Fruit fly (Drosophila melanogaster) S2 (cell line): ENCODE measurements around the gene CG44215.

ENCODE experiments used
- CG8478 ChIP-seq: fragments of >200 bp; optimal IDR thresholded peaks from 2 replicates; lab custom pipeline; 2018
- CTCF ChIP-seq, 2 experiments: fragments of >200 bp; optimal IDR thresholded peaks; 2 replicates each; lab custom pipeline; 2018

CG44215 gene

DNA sequence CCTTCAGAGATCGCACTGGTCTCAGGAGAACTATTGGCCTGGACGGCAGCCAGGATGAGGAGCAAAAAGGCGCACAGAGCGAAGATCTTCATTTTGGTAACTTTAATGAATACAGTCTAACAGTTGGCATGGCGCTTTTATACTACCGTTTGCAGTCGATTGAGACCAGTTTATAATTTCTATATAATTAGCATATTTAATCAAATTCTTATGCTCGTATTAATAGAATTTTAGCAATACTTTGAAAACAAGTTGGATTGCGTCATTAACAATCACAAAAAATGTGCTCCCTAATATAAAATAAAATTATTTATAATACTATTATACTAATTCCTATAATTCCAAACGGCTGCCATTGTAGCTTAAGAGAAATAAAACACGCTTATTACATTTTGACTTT, at the start of gene CG44215:
CG44215 (minus strand) TSS at position 101 of the 400 bp plus-strand sequence.
- TF ChIP-seq CTCF (optimal IDR thresholded peaks at IDR 0.05; lab: Kevin White, UChicago): no peak
- no peak for TF ChIP-seq CG8478 (lab: Kevin White, UChicago)

DNA sequence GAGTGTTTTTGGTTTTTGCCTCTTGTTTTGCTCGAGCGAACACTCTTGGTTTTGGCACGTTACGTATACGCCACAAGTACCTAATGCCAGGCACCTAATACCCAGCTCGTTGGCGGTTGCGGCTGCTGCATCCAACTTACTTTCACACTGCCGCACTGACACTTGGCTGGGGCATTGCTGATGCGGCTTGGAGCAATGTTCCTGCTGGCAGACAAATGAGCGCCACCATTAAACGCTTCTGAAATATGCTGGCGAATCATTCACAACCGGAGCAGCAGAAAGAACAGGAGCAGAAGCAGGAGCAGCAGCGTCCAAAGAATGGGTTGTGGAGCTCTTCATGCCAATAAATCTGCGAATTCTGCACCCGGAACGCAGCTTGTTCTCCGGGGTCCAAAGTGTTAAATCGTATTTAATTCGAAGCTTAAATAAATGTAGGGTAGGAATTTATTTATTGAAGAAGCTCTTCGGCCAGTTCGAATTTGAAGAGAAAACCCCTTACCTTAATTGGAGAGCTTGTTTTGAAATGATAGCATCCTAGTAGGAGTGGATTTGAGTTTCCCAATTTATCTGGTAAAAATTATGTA, 8.0 kb upstream of the CG44215 start, which contains the start of gene CG3199:
CG3199 (plus strand) TSS at position 534 of the 584 bp plus-strand sequence.
- TF ChIP-seq CTCF (optimal IDR thresholded peaks at IDR 0.05; lab: Kevin White, UChicago) (no peak), CG8478 (lab: Kevin White, UChicago) (no peak)

DNA sequence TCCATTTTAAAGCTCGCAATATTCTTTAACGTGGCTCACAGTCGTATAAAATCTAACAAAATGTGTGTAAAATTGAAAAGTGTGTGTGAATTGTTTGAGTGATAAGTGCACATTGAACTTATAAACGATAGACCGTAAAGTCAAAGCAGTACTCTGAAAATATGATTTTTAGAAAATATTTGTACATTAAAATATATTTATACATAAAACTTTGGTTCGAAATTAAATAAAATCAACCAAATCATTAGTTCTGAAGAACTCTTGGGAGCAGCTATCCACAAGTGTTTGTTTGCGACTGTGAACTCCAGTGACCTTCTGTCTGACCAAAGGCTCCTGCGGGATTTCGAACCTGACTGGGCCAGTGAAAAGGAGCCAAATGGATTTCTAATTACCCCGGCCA, 5.9 kb upstream of the CG44215 start, which contains the start of gene CG31327:
CG31327 (minus strand) TSS at position 101 of the 400 bp plus-strand sequence.
- TF ChIP-seq CG8478 (lab: Kevin White, UChicago): no peak

- TF ChIP-seq CTCF (optimal IDR thresholded peaks at IDR 0.05; lab: Kevin White, UChicago) (no peak), CG8478 (lab: Kevin White, UChicago) (no peak)
These were observed 3.1 kb upstream of the CG44215 start, which contains the start of gene CG31533 for dm6 chr3R:14157331-14157730. Gene CG31533, minus strand, starts transcription at chr3R:14157431.

DNA sequence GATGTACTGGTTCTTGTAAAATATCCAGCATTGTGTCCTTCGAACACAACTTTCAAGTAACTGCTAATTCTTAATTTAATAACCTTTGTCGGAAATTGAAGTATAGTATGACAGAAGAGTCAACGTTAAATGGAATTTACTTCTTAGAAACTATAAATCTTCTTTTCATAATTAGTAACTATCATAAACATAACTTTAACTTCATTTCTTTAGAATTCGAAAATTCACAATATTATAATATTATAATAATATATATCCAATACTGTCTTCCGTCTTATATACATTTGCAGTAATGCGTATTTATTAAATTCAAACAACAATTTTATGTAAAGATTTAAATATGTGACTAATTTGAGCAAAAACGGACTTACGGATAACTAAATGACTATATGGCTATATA, 512 bp downstream of the CG44215 start, which contains the start of gene Recs1:
Recs1 (minus strand) TSS at position 101 of the 400 bp plus-strand sequence.
- TF ChIP-seq CTCF (optimal IDR thresholded peaks at IDR 0.05; lab: Kevin White, UChicago) (no peak), CG8478 (lab: Kevin White, UChicago) (no peak)

DNA sequence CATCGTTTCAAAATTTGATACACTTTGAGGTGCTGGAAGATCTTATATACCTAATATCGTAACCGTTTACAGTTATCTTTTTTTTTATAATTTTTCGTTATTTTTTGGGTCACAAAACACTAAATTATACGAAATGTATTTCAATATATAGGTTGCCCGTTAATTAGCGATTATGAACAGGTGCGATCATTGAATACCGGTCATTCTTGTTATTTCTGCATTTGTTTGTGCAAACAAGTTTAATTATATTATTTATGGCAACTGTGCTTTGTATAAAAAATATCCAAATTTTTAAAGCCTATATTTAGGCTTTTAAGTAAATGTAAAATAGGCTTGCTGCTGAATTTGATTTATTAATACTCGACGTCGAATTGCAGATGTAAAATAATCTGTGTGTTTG, 1.7 kb downstream of the CG44215 start, which contains the start of gene CG42500:
CG42500 (minus strand) TSS at position 101 of the 400 bp plus-strand sequence.
- TF ChIP-seq CG8478 (lab: Kevin White, UChicago): no peak
- no peak for TF ChIP-seq CTCF (optimal IDR thresholded peaks at IDR 0.05; lab: Kevin White, UChicago)

DNA sequence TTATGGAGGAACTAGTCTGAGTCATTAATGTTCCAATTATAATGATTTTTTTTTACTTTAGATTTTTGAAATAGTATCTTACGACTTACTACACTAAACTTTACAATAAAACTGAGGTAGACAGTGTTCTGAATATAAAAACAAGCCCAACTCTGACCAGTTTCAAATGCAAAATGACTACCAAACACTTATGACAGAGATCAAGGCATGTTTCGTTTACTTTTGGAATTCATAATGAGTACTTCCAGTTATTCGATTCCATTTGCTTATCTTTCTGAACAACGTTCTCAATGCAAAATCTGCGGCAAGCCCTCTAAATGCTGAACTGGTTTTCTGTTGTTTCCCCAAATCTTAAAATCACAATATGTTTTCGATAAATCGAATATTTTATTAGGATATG, 2.4 kb downstream of the CG44215 start, which contains the start of gene CG14355:
CG14355 (minus strand) TSS at position 101 of the 400 bp plus-strand sequence.
- TF ChIP-seq CG8478 (lab: Kevin White, UChicago): no peak
- TF ChIP-seq CTCF (optimal IDR thresholded peaks at IDR 0.05; lab: Kevin White, UChicago): no peak

- TF ChIP-seq CG8478 (lab: Kevin White, UChicago) (no peak), CTCF (optimal IDR thresholded peaks at IDR 0.05; lab: Kevin White, UChicago) (no peak)
These were observed 13.3 kb downstream of the CG44215 start for dm6 chr3R:14140912-14141311.

- no peak for TF ChIP-seq CG8478 (lab: Kevin White, UChicago)
- TF ChIP-seq CTCF (optimal IDR thresholded peaks at IDR 0.05; lab: Kevin White, UChicago): no peak
These were observed 22.3 kb downstream of the CG44215 start, which contains the start of gene CG14356 for dm6 chr3R:14131972-14132371. Gene CG14356, minus strand, starts transcription at chr3R:14132072.

DNA sequence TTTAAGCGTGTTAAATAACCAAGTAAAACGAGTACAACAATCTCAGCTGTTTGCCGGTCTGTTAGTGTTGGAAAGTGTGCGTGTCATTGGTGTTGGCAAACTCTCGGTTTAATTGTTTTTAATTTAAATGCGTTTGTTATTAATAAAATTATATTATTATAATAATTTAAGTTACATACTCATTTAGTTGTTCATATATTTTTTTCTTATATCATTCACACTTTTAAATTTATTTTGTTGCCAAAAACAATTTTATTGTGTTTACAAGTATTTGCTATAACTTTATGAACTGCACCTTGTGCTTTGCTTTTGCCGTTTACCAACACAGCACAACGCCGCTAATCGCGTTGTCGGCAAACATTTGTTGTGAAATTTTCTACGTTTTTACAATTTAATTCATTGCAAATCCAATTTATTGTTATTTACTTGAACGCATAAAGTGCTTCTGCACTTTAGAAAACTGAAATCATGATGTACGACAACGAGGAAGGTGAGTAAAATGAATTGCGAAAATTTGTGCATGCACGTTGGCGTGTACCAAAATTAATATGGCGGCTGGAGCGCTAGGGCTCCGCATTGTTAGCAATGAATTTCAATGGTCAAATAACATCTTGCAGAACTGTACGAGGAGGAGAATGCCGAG, 28.6 kb downstream of the CG44215 start, which contains the start of the genes 140up and Polr2B:
140up (minus strand) TSS at position 70 of the 643 bp plus-strand sequence.
Polr2B (plus strand) TSS at position 313 of the 643 bp plus-strand sequence.
- TF ChIP-seq CTCF (optimal IDR thresholded peaks at IDR 0.05; lab: Kevin White, UChicago): no peak
- TF ChIP-seq CG8478 (lab: Kevin White, UChicago): no peak

- TF ChIP-seq CTCF (optimal IDR thresholded peaks at IDR 0.05; lab: Kevin White, UChicago) (no peak), CG8478 (lab: Kevin White, UChicago) (no peak)
These were observed 31.9 kb downstream of the CG44215 start, which contains the start of the genes Abi and twf for dm6 chr3R:14122347-14122812. Gene Abi, minus strand, starts transcription at chr3R:14122420. Gene twf, plus strand, starts transcription at chr3R:14122654.

- TF ChIP-seq CG8478 (lab: Kevin White, UChicago) (no peak), CTCF (optimal IDR thresholded peaks at IDR 0.05; lab: Kevin White, UChicago) (no peak)
These were observed 35.9 kb downstream of the CG44215 start, which contains the start of gene Kif19A for dm6 chr3R:14118350-14118749. Gene Kif19A, minus strand, starts transcription at chr3R:14118450.

DNA sequence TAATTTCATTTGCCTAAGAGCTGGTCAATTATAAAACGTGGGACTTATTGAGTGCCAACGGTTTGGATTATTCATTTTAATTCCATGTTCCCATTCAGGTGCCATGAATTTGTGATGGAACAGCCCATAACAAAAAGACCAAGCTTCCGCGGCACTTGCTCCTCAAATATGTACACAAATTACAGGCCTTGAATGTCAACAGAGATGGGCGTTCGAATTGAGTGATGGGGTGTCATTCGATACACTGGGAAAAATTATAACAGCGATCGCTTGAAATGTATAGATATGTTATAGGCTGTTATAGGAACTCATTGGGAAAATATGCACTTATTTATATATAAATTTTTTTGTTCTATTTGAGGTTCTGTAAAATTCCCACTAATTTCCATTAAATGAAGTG, 38.2 kb downstream of the CG44215 start:
- TF ChIP-seq CG8478 (lab: Kevin White, UChicago) (no peak), CTCF (optimal IDR thresholded peaks at IDR 0.05; lab: Kevin White, UChicago) (no peak)

DNA sequence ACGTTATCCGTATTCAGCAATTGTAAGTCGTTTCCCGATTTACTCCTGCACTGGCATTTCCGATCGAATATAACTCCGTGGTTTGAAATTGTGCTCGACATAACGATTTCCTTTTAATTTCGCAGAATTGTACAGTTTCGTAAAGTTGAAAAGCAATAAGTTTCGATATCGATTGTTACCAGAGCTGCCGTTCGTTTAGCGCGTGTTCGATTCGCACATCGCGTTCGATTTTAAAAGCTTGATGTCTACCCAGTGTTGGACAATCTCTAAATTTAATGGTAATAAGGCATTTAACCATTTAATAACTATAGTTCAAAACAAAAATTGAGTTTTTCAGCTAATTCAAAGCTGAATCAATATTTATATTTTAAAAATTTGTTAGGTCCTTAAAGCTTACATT, 42.2 kb downstream of the CG44215 start, which contains the start of gene CG14357:
CG14357 (minus strand) TSS at position 101 of the 400 bp plus-strand sequence.
- TF ChIP-seq CTCF (optimal IDR thresholded peaks at IDR 0.05; lab: Kevin White, UChicago): no peak
- TF ChIP-seq CG8478 (lab: Kevin White, UChicago): no peak

dm6 chr3R:14109145-14109544, 45.1 kb downstream of the CG44215 start, which contains the start of gene Or88a:
Gene Or88a, plus strand, starts transcription at chr3R:14109445.
- no peak for TF ChIP-seq CTCF (optimal IDR thresholded peaks at IDR 0.05; lab: Kevin White, UChicago)
- TF ChIP-seq CG8478 (lab: Kevin White, UChicago): no peak
